Worm (Caenorhabditis elegans): ENCODE results near the gene micu-1.

Gene micu-1

ce11 chrIV:13331285-13331684, 33.6 kb downstream of the micu-1 start, which contains the start of gene pqn-74:
Gene pqn-74 (minus strand): TSS chrIV:13331406.
- TF ChIP-seq him-1 (tag; optimal IDR thresholded peaks at IDR 0.05) = no peak
- no peak for TF ChIP-seq W03F9.2 (tag; optimal IDR thresholded peaks at IDR 0.05)
- TF ChIP-seq dao-5 (tag; optimal IDR thresholded peaks at IDR 0.05) = no peak

- TF ChIP-seq him-1 (tag; optimal IDR thresholded peaks at IDR 0.05) (no peak), W03F9.2 (tag; optimal IDR thresholded peaks at IDR 0.05) (no peak), dao-5 (tag; optimal IDR thresholded peaks at IDR 0.05) (no peak)
Observed at ce11 chrIV:13334287-13334686, 36.6 kb downstream of the micu-1 start.

- no peak for TF ChIP-seq dao-5 (tag; optimal IDR thresholded peaks at IDR 0.05)
- no peak for TF ChIP-seq W03F9.2 (tag; optimal IDR thresholded peaks at IDR 0.05)
- no peak for TF ChIP-seq him-1 (tag; optimal IDR thresholded peaks at IDR 0.05)
Observed at ce11 chrIV:13342555-13342954, 44.8 kb downstream of the micu-1 start, which contains the start of gene W02A2.5. Gene W02A2.5 (plus strand): TSS chrIV:13342855.

ce11 chrIV:13346078-13346477, 48.4 kb downstream of the micu-1 start:
- TF ChIP-seq W03F9.2 (tag; optimal IDR thresholded peaks at IDR 0.05) (no peak), dao-5 (tag; optimal IDR thresholded peaks at IDR 0.05) (no peak), him-1 (tag; optimal IDR thresholded peaks at IDR 0.05) (no peak)

ce11 chrIV:13347232-13347715, 49.5 kb downstream of the micu-1 start, which contains the start of gene W02A2.9:
Gene W02A2.9 (plus strand): TSS chrIV:13347665.
- TF ChIP-seq W03F9.2 (tag; optimal IDR thresholded peaks at IDR 0.05) = no peak
- no peak for TF ChIP-seq him-1 (tag; optimal IDR thresholded peaks at IDR 0.05)
- TF ChIP-seq dao-5 (tag; optimal IDR thresholded peaks at IDR 0.05) = no peak

ce11 chrIV:13348592-13348991, 50.9 kb downstream of the micu-1 start, which contains the start of gene W02A2.12:
Gene W02A2.12 (minus strand): TSS chrIV:13348831.
- no peak for TF ChIP-seq W03F9.2 (tag; optimal IDR thresholded peaks at IDR 0.05)
- no peak for TF ChIP-seq him-1 (tag; optimal IDR thresholded peaks at IDR 0.05)
- no peak for TF ChIP-seq dao-5 (tag; optimal IDR thresholded peaks at IDR 0.05)
